Worm (Caenorhabditis elegans): Measurements from ENCODE around the gene ipp-5.

The ipp-5 gene

DNA sequence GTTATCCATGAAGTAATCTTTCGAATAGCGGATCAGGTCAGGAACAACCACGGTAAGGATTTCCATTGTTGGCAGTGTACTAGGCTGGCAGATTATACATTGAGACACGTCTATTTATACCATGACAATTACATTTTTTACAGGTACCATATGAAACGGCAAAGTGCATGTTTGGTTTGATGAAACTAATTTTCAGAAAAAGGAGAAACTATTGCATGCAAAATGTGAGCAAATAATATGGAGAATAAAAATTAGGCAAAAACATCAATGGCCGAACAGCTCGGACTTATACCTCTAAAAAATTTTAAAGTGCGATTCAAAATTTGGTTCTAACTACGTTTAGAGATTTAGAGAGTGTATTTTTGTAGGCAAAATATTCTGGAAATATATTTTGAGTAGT lies 38.5 kb upstream of the ipp-5 start, which contains the start of gene F22F4.5:
Gene F22F4.5 (minus strand): TSS at position 101 of the 400 bp plus-strand sequence.
- no peak for TF ChIP-seq ceh-44 (GFP tag; IDR thresholded peaks at IDR 0.05)
- no peak for TF ChIP-seq aha-1 (tag)
- no peak for TF ChIP-seq nhr-28 (tag; optimal IDR thresholded peaks at IDR 0.05)
- no peak for TF ChIP-seq dve-1 (tag; optimal IDR thresholded peaks at IDR 0.05; ENCODE audit: insufficient read depth)
- no peak for TF ChIP-seq nhr-237 (tag; optimal IDR thresholded peaks at IDR 0.05)

ce11 chrX:5994004-5994403 lies 37.3 kb upstream of the ipp-5 start:
- no peak for TF ChIP-seq snpc-4 (tag; optimal IDR thresholded peaks at IDR 0.05)
- no peak for TF ChIP-seq zfp-3 (GFP tag; conservative IDR thresholded peaks at IDR 0.05)
- no peak for TF ChIP-seq T20F7.1 (GFP tag; optimal IDR thresholded peaks at IDR 0.05)
- no peak for TF ChIP-seq aly-2 (tag; optimal IDR thresholded peaks at IDR 0.05)
- no peak for TF ChIP-seq arid-1 (GFP tag; conservative IDR thresholded peaks at IDR 0.05)
- TF ChIP-seq nhr-77 (tag; optimal IDR thresholded peaks at IDR 0.05) = no peak
- no peak for TF ChIP-seq ces-1 (GFP tag; optimal IDR thresholded peaks at IDR 0.05)
- no peak for TF ChIP-seq lin-38 (GFP tag; IDR thresholded peaks at IDR 0.05)
- no peak for TF ChIP-seq R02D3.7 (tag; optimal IDR thresholded peaks at IDR 0.05)
- TF ChIP-seq zag-1 (tag; optimal IDR thresholded peaks at IDR 0.05) = no peak
- TF ChIP-seq F37D6.2 (tag; optimal IDR thresholded peaks at IDR 0.05) = no peak
- no peak for TF ChIP-seq sdz-12 (GFP tag; optimal IDR thresholded peaks at IDR 0.05)
- no peak for TF ChIP-seq nhr-25 (tag; optimal IDR thresholded peaks at IDR 0.05; ENCODE audit: borderline replicate concordance, insufficient read depth)
- no peak for TF ChIP-seq pqm-1 (tag; optimal IDR thresholded peaks at IDR 0.05)
- no peak for TF ChIP-seq lin-39 (tag; optimal IDR thresholded peaks at IDR 0.05)

ce11 chrX:5995613-5996206 lies 35.6 kb upstream of the ipp-5 start, which contains the start of gene inx-3:
Gene inx-3 (plus strand): TSS chrX:5996156.
- TF ChIP-seq nhr-10 (tag; optimal IDR thresholded peaks at IDR 0.05) (no peak), aha-1 (tag) (peak; percentile 25), set-16 (GFP tag; IDR thresholded peaks at IDR 0.05) (peak; percentile 62; the same call in 1 of the 2 replicates), egl-43 (GFP tag; IDR thresholded peaks at IDR 0.05) (0 out of 2 replicates have a peak, but pooled peaks have one; percentile 33), nhr-111 (GFP tag; optimal IDR thresholded peaks at IDR 0.05) (no peak)

- TF ChIP-seq daf-16 (GFP tag; optimal IDR thresholded peaks at IDR 0.05) = no peak
- TF ChIP-seq daf-16 (tag; optimal IDR thresholded peaks at IDR 0.05) = no peak
- TF ChIP-seq hmg-1.1 (GFP tag; IDR thresholded peaks at IDR 0.05) = no peak
- no peak for TF ChIP-seq hif-1 (tag; optimal IDR thresholded peaks at IDR 0.05)
- no peak for TF ChIP-seq T26A8.4 (GFP tag; IDR thresholded peaks at IDR 0.05)
- no peak for TF ChIP-seq set-16 (GFP tag; IDR thresholded peaks at IDR 0.05)
- TF ChIP-seq aha-1 (tag) = peak; percentile 81
- peak in 1 of 2 experiments; percentile 83 for TF ChIP-seq unc-62 (GFP tag; optimal IDR thresholded peaks at IDR 0.05 in 1 of 2)
- TF ChIP-seq unc-62 (tag; optimal IDR thresholded peaks at IDR 0.05) = no peak
Observed at ce11 chrX:5999103-5999554, 32.1 kb upstream of the ipp-5 start, which contains the start of gene F22F4.9. Gene F22F4.9 (minus strand): TSS chrX:5999504.

DNA sequence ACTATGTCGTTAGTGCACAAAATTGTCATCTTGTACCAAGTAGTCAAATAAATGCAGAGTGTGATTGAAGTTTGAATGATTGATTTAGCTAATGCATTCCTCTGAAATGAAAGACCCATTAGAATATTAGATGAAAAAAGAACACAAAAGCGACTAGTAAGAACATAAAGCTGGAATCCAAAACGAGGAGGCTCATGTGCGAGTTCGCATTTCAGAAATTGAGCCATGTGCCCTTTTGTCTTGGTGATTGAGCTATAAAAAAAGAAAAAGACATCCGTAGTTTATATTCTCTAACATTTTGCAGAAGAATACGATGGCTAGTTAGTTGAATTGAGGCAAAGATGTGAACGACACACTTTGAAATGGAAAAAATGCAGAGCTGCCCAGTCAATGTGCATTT lies 29.8 kb upstream of the ipp-5 start, which contains the start of gene F22F4.4:
Gene F22F4.4 (minus strand): TSS at position 101 of the 400 bp plus-strand sequence.
- TF ChIP-seq attf-4 (tag; optimal IDR thresholded peaks at IDR 0.05) (no peak), nhr-77 (tag; optimal IDR thresholded peaks at IDR 0.05) (no peak), ceh-32 (tag; optimal IDR thresholded peaks at IDR 0.05; ENCODE audit: poor library complexity) (no peak), Y75B8A.6 (GFP tag; IDR thresholded peaks at IDR 0.05) (no peak), nhr-11 (tag; optimal IDR thresholded peaks at IDR 0.05) (no peak), unc-62 (GFP tag; optimal IDR thresholded peaks at IDR 0.05 in 1 of 2) (peak in 1 of 2 experiments; percentile 21), unc-62 (tag; optimal IDR thresholded peaks at IDR 0.05) (no peak), zfp-3 (GFP tag; conservative IDR thresholded peaks at IDR 0.05) (no peak)

All from whole organism, L4 larva.